Worm (Caenorhabditis elegans) whole organism, mixed stage, embryonic: ENCODE data around the gene flap-1.

ENCODE experiments used
- elt-1 ChIP-seq: sonication (generic microtip); optimal IDR thresholded peaks from 2 replicates; lab custom pipeline; 2017; ENCODE audit warnings: missing genetic modification characterization, mild to moderate bottlenecking, missing compliant biosample characterization, antibody characterized with exemption, moderate library complexity, borderline replicate concordance; ENCODE audit not compliant: insufficient read depth
- elt-3 ChIP-seq: fragments of 150-350 bp; optimal IDR thresholded peaks from 2 replicates; lab custom pipeline; 2014; ENCODE audit warnings: missing biosample characterization, missing genetic modification characterization
- lin-13 ChIP-seq: fragments of 150-350 bp; optimal IDR thresholded peaks from 2 replicates; lab custom pipeline; 2014; ENCODE audit warnings: missing biosample characterization, missing genetic modification characterization
- nhr-28 ChIP-seq: fragments of 150-350 bp; optimal IDR thresholded peaks from 2 replicates; lab custom pipeline; 2014; ENCODE audit warnings: missing biosample characterization, missing genetic modification characterization
- nhr-76 ChIP-seq: sonication (generic microtip); optimal IDR thresholded peaks from 2 replicates; lab custom pipeline; 2017; ENCODE audit warnings: missing biosample characterization, missing genetic modification characterization
- pha-4 ChIP-seq: fragments of 150-350 bp; optimal IDR thresholded peaks from 2 replicates; lab custom pipeline; 2018; ENCODE audit warnings: missing biosample characterization, missing genetic modification reagents, missing genetic modification characterization
- sem-2 ChIP-seq: fragments of 200-800 bp; sonication (Bioruptor generic); optimal IDR thresholded peaks from 2 replicates; lab custom pipeline; 2018; ENCODE audit warnings: mild to moderate bottlenecking, missing genetic modification characterization, missing compliant biosample characterization
- snpc-4 ChIP-seq: fragments of 150-350 bp; optimal IDR thresholded peaks from 2 replicates; lab custom pipeline; 2014; ENCODE audit warnings: missing biosample characterization, missing genetic modification characterization
- sptf-1 ChIP-seq: sonication (generic microtip); optimal IDR thresholded peaks from 2 replicates; lab custom pipeline; 2017; ENCODE audit warnings: mild to moderate bottlenecking, missing genetic modification characterization, moderate library complexity, missing compliant biosample characterization
- tbx-8 ChIP-seq: fragments of 200-800 bp; sonication (Bioruptor generic); optimal IDR thresholded peaks from 2 replicates; lab custom pipeline; 2018; ENCODE audit warnings: mild to moderate bottlenecking, missing genetic modification characterization, moderate library complexity, missing compliant biosample characterization
- unc-39 ChIP-seq: fragments of 150-350 bp; optimal IDR thresholded peaks from 2 replicates; lab custom pipeline; 2014; ENCODE audit warnings: missing biosample characterization, missing genetic modification characterization
- ztf-11 ChIP-seq: fragments of 150-350 bp; optimal IDR thresholded peaks from 2 replicates; lab custom pipeline; 2014; ENCODE audit warnings: missing biosample characterization, missing genetic modification characterization

DNA sequence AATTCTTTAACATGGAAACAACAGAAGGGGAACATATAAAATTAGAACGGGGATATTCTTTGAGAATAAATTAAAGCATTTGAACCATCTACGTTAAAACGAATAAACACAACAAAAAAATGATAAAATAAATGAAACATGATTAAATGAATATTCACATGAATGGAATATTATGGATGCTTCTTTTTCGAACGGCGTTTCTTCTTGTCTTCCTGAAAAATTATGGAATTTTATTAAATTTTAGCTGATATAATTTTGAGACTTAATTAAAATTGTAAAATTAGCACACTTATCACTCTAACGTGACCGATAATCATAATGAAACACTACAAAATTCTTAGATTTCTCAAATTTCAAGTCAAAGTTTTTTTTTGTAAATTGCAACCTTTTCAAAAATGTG is 28.0 kb downstream of the flap-1 start:
- TF ChIP-seq pha-4 (tag; lab: Kevin White, UChicago) (no peak), elt-3 (no peak), tbx-8 (no peak), lin-13 (tag; lab: Kevin White, UChicago) (no peak), nhr-28 (tag; lab: Kevin White, UChicago) (no peak), elt-1 (tag; lab: Kevin White, UChicago) (no peak), sem-2 (GFP tag; lab: Kevin White, UChicago) (no peak), nhr-76 (tag; lab: Kevin White, UChicago) (no peak), ztf-11 (tag; lab: Kevin White, UChicago) (no peak), sptf-1 (tag; lab: Kevin White, UChicago) (no peak), unc-39 (tag; lab: Kevin White, UChicago) (no peak), snpc-4 (tag; lab: Kevin White, UChicago) (no peak)
